Fruit fly (Drosophila melanogaster) S2 (cell line): Measurements from ENCODE around the gene CG44405.

Experiments
- CG8478 ChIP-seq: fragments of >200 bp; optimal IDR thresholded peaks from 2 replicates; lab custom pipeline; 2018
- CTCF ChIP-seq, 2 experiments: fragments of >200 bp; optimal IDR thresholded peaks; 2 replicates each; lab custom pipeline; 2018

Gene CG44405

dm6 chr2L:16315027-16315426, 27.1 kb downstream of the CG44405 start:
- TF ChIP-seq CG8478 (lab: Kevin White, UChicago), result no peak
- TF ChIP-seq CTCF (optimal IDR thresholded peaks at IDR 0.05; lab: Kevin White, UChicago), result no peak

dm6 chr2L:16310648-16311047, 31.5 kb downstream of the CG44405 start, which contains the start of the genes cni and fzy:
TSS of gene cni (minus strand) at chr2L:16310726.
TSS of gene fzy (plus strand) at chr2L:16310956.
- peak in 1 of 2 experiments; percentile 6 for TF ChIP-seq CTCF (optimal IDR thresholded peaks at IDR 0.05; lab: Kevin White, UChicago)
- TF ChIP-seq CG8478 (lab: Kevin White, UChicago), result no peak

dm6 chr2L:16307026-16307703, 35.0 kb downstream of the CG44405 start, which contains the start of the genes CG5861 and Syx5:
TSS of gene CG5861 (minus strand) at chr2L:16307298.
TSS of gene Syx5 (plus strand) at chr2L:16307346.
- TF ChIP-seq CTCF (optimal IDR thresholded peaks at IDR 0.05; lab: Kevin White, UChicago) (no peak), CG8478 (lab: Kevin White, UChicago) (no peak)

- peak in 1 of 2 experiments; percentile 18 for TF ChIP-seq CTCF (optimal IDR thresholded peaks at IDR 0.05; lab: Kevin White, UChicago)
- TF ChIP-seq CG8478 (lab: Kevin White, UChicago), result no peak
Measured at dm6 chr2L:16302773-16303279, 39.3 kb downstream of the CG44405 start, which contains the start of gene GMF. TSS of gene GMF (minus strand) at chr2L:16302954.

- TF ChIP-seq CG8478 (lab: Kevin White, UChicago) (no peak), CTCF (optimal IDR thresholded peaks at IDR 0.05; lab: Kevin White, UChicago) (no peak)
Measured at dm6 chr2L:16299466-16300311, 42.4 kb downstream of the CG44405 start, which contains the start of the genes heix and CG17328. TSS of gene heix (minus strand) at chr2L:16299858. TSS of gene CG17328 (plus strand) at chr2L:16299943.

dm6 chr2L:16293703-16294233, 48.4 kb downstream of the CG44405 start, which contains the start of gene Cyp303a1:
TSS of gene Cyp303a1 (plus strand) at chr2L:16294183.
- no peak for TF ChIP-seq CTCF (optimal IDR thresholded peaks at IDR 0.05; lab: Kevin White, UChicago)
- TF ChIP-seq CG8478 (lab: Kevin White, UChicago), result no peak

dm6 chr2L:16292975-16293501, 49.1 kb downstream of the CG44405 start, which contains the start of gene CG13258:
TSS of gene CG13258 (minus strand) at chr2L:16293025.
- no peak for TF ChIP-seq CTCF (optimal IDR thresholded peaks at IDR 0.05; lab: Kevin White, UChicago)

dm6 chr2L:16290984-16291383, 51.1 kb downstream of the CG44405 start, which contains the start of gene CG17329:
TSS of gene CG17329 (plus strand) at chr2L:16291284.
- no peak for TF ChIP-seq CG8478 (lab: Kevin White, UChicago)
- TF ChIP-seq CTCF (optimal IDR thresholded peaks at IDR 0.05; lab: Kevin White, UChicago), result no peak
